Worm (Caenorhabditis elegans): ENCODE results near the gene rnp-4.

Gene rnp-4

ce11 chrIII:4449357-4449756 lies 43.3 kb downstream of the rnp-4 start (continued):
- no peak for TF ChIP-seq ztf-11 (tag; optimal IDR thresholded peaks at IDR 0.05)
- TF ChIP-seq D1046.2 (GFP tag; IDR thresholded peaks at IDR 0.05): 0 out of 2 replicates have a peak, but pooled peaks have one; percentile 70

ce11 chrIII:4449893-4450579 lies 44.0 kb downstream of the rnp-4 start, which contains the start of gene ceh-43:
Gene ceh-43, minus strand, starts transcription at chrIII:4449943.
- TF ChIP-seq egl-43 (GFP tag; IDR thresholded peaks at IDR 0.05): peak; percentile 74; the same call in 1 of the 2 replicates
- peak; percentile 85 for TF ChIP-seq dmd-8 (GFP tag; IDR thresholded peaks at IDR 0.05)
- TF ChIP-seq F49E8.2 (tag; optimal IDR thresholded peaks at IDR 0.05; ENCODE audit: borderline replicate concordance): no peak
- TF ChIP-seq snpc-1.2 (GFP tag; IDR thresholded peaks at IDR 0.05): 0 out of 2 replicates have a peak, but pooled peaks have one; percentile 14
- TF ChIP-seq jun-1 (tag; optimal IDR thresholded peaks at IDR 0.05): no peak
- peak; percentile 62; the same call in 1 of the 2 replicates for TF ChIP-seq dmd-9 (GFP tag; IDR thresholded peaks at IDR 0.05)
- TF ChIP-seq nhr-41 (GFP tag; IDR thresholded peaks at IDR 0.05): 0 out of 2 replicates have a peak, but pooled peaks have one; percentile 15
- no peak for TF ChIP-seq fkh-10 (GFP tag; optimal IDR thresholded peaks at IDR 0.05)
- TF ChIP-seq ces-1 (GFP tag; optimal IDR thresholded peaks at IDR 0.05): no peak
- no peak for TF ChIP-seq F37D6.2 (tag; optimal IDR thresholded peaks at IDR 0.05)
- peak; percentile 4 for TF ChIP-seq duxl-1 (tag; optimal IDR thresholded peaks at IDR 0.05; ENCODE audit: poor library complexity)
- no peak for TF ChIP-seq aly-2 (tag; optimal IDR thresholded peaks at IDR 0.05)
- TF ChIP-seq zfp-3 (GFP tag; conservative IDR thresholded peaks at IDR 0.05): 0 out of 2 replicates have a peak, but pooled peaks have one; percentile 16
- TF ChIP-seq nhr-25 (tag; optimal IDR thresholded peaks at IDR 0.05; ENCODE audit: borderline replicate concordance, insufficient read depth): no peak
- TF ChIP-seq fos-1 (tag; optimal IDR thresholded peaks at IDR 0.05): no peak
- no peak for TF ChIP-seq hif-1 (tag; optimal IDR thresholded peaks at IDR 0.05)
- no peak for TF ChIP-seq unc-130 (GFP tag; optimal IDR thresholded peaks at IDR 0.05)
- TF ChIP-seq ceh-20 (GFP tag; IDR thresholded peaks at IDR 0.05): 0 out of 2 replicates have a peak, but pooled peaks have one; percentile 14
- no peak for TF ChIP-seq nhr-11 (tag; optimal IDR thresholded peaks at IDR 0.05)
- TF ChIP-seq zip-11 (GFP tag; IDR thresholded peaks at IDR 0.05): no peak
- TF ChIP-seq arid-1 (GFP tag; conservative IDR thresholded peaks at IDR 0.05): 0 out of 2 replicates have a peak, but pooled peaks have one; percentile 60
- no peak; the same call in 1 of the 2 replicates for TF ChIP-seq daf-19 (GFP tag; conservative IDR thresholded peaks at IDR 0.05)
- peak; percentile 46; the same call in 1 of the 2 replicates for TF ChIP-seq T26A8.4 (GFP tag; IDR thresholded peaks at IDR 0.05)
- no peak for TF ChIP-seq hlh-11 (tag; optimal IDR thresholded peaks at IDR 0.05)
- no peak for TF ChIP-seq nhr-6 (tag; optimal IDR thresholded peaks at IDR 0.05)
- TF ChIP-seq vab-7 (GFP tag; IDR thresholded peaks at IDR 0.05): peak; percentile 59; the same call in 1 of the 2 replicates
- TF ChIP-seq lin-1 (GFP tag; IDR thresholded peaks at IDR 0.05): no peak
- peak; percentile 69 for TF ChIP-seq lim-7 (GFP tag; IDR thresholded peaks at IDR 0.05)
- no peak for TF ChIP-seq aha-1 (tag)
- TF ChIP-seq lin-38 (GFP tag; IDR thresholded peaks at IDR 0.05): peak; percentile 64
- no peak for TF ChIP-seq nhr-10 (tag; optimal IDR thresholded peaks at IDR 0.05)
- TF ChIP-seq F26F4.8 (GFP tag; conservative IDR thresholded peaks at IDR 0.05): peak; percentile 59; the same call in 1 of the 2 replicates
- peak; percentile 23 for TF ChIP-seq Y5F2A.4 (GFP tag; optimal IDR thresholded peaks at IDR 0.05)
- peak; percentile 57 for TF ChIP-seq mes-2 (tag; optimal IDR thresholded peaks at IDR 0.05; ENCODE audit: poor library complexity, severe bottlenecking)
- TF ChIP-seq daf-16 (GFP tag; optimal IDR thresholded peaks at IDR 0.05): peak in 1 of 2 experiments; percentile 64
- TF ChIP-seq daf-16 (tag; optimal IDR thresholded peaks at IDR 0.05): no peak
- no peak for TF ChIP-seq ceh-82 (tag; optimal IDR thresholded peaks at IDR 0.05)
- TF ChIP-seq ZK337.2 (GFP tag; IDR thresholded peaks at IDR 0.05): peak; percentile 38; the same call in 1 of the 2 replicates
- peak; percentile 43; the same call in 1 of the 2 replicates for TF ChIP-seq ctbp-1 (GFP tag; IDR thresholded peaks at IDR 0.05)
- TF ChIP-seq dve-1 (tag; optimal IDR thresholded peaks at IDR 0.05; ENCODE audit: insufficient read depth): peak; percentile 19
- no peak for TF ChIP-seq ceh-28 (tag; optimal IDR thresholded peaks at IDR 0.05)
- peak; percentile 72; the same call in 1 of the 2 replicates for TF ChIP-seq Y75B8A.6 (GFP tag; IDR thresholded peaks at IDR 0.05)
- TF ChIP-seq unc-39 (tag; optimal IDR thresholded peaks at IDR 0.05): no peak
- no peak for TF ChIP-seq mxl-3 (GFP tag; optimal IDR thresholded peaks at IDR 0.05)
- TF ChIP-seq nhr-42 (GFP tag; IDR thresholded peaks at IDR 0.05): 0 out of 2 replicates have a peak, but pooled peaks have one; percentile 28

All from whole organism, L4 larva.